Fruit fly (Drosophila melanogaster): ENCODE results near the gene CG2993.

DNA sequence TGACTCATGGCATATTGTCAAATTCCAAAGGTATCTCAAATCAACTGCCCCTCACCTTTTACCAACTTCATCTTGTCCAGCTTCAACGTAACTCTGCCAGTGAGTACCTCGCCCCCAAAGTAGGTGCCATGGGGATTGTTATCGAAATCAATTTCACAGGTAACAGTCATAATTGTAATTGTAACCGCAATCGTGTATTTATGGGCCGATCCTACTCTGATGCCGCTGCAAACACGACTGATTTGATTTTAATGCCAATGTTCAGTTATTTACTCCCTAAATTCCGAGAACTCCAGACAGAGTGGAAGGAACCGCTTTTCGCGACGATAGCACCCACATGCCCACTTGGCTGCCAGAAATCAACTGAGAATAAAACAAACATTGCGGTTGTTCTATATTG is 24.0 kb downstream of the CG2993 start, which contains the start of gene CG18745:
- TF ChIP-seq CTCF (optimal IDR thresholded peaks at IDR 0.05) (no peak), CG8478 (optimal IDR thresholded peaks at IDR 0.05) (no peak)
